Fruit fly (Drosophila melanogaster): ENCODE measurements around the gene CG4860.
A peak's percentile ranks its signal among the peaks of the same experiment; 100 is the strongest.

The CG4860 gene

dm6 chr3R:12222093-12222492 is 829 bp upstream of the CG4860 start, which contains the start of gene Rsbp15 (continued):
- TF ChIP-seq dmrt99B (tag; optimal IDR thresholded peaks at IDR 0.05) (no peak), chm (GFP tag; IDR thresholded peaks at IDR 0.05) (0 out of 2 replicates have a peak, but pooled peaks have one; percentile 13), nerfin-1 (tag; optimal IDR thresholded peaks at IDR 0.05) (no peak), CG12236 (GFP tag; optimal IDR thresholded peaks at IDR 0.05) (no peak), ken (GFP tag; IDR thresholded peaks at IDR 0.05) (0 out of 3 replicates have a peak, but pooled peaks have one; percentile 16), Dp (GFP tag; optimal IDR thresholded peaks at IDR 0.05) (peak; percentile 43), CG11247 (GFP tag; IDR thresholded peaks at IDR 0.05) (peak; percentile 8; the same call in 1 of the 2 replicates), Ets97D (GFP tag; optimal IDR thresholded peaks at IDR 0.05) (peak; percentile 1), knrl (GFP tag; IDR thresholded peaks at IDR 0.05; ENCODE audit: partially characterized antibody) (peak; percentile 51; the same call in 2 of the 3 replicates), inv (GFP tag; IDR thresholded peaks at IDR 0.05; ENCODE audit: partially characterized antibody) (peak; percentile 36; the same call in 1 of the 2 replicates), pita (GFP tag; optimal IDR thresholded peaks at IDR 0.05) (peak; percentile 31), CG11456 (GFP tag; IDR thresholded peaks at IDR 0.05) (peak; percentile 30; the same call in 1 of the 3 replicates), amos (GFP tag; IDR thresholded peaks at IDR 0.05; ENCODE audit: partially characterized antibody) (peak; percentile 69), ci (GFP tag; IDR thresholded peaks at IDR 0.05) (0 out of 3 replicates have a peak, but pooled peaks have one; percentile 11), prd (optimal IDR thresholded peaks at IDR 0.05) (peak in 1 of 2 experiments; percentile 87), prd (GFP tag; IDR thresholded peaks at IDR 0.05) (no peak), CG13287 (GFP tag; IDR thresholded peaks at IDR 0.05; ENCODE audit: partially characterized antibody) (peak; percentile 7; the same call in 1 of the 2 replicates), pnt (GFP tag; optimal IDR thresholded peaks at IDR 0.05) (peak; percentile 11), CG13424 (tag; optimal IDR thresholded peaks at IDR 0.05) (no peak), CG42726 (GFP tag; IDR thresholded peaks at IDR 0.05; ENCODE audit: partially characterized antibody) (0 out of 2 replicates have a peak, but pooled peaks have one; percentile 48), Dip2 (GFP tag; IDR thresholded peaks at IDR 0.05) (peak; percentile 97), sisA (GFP tag; IDR thresholded peaks at IDR 0.05) (0 out of 2 replicates have a peak, but pooled peaks have one; percentile 18), HmgD (GFP tag; optimal IDR thresholded peaks at IDR 0.05) (peak; percentile 23), Awh (GFP tag; IDR thresholded peaks at IDR 0.05) (no peak), CG16813 (GFP tag; IDR thresholded peaks at IDR 0.05; ENCODE audit: partially characterized antibody) (peak; percentile 47; the same call in 2 of the 3 replicates), stwl (tag; optimal IDR thresholded peaks at IDR 0.05) (peak; percentile 38), Atf-2 (GFP tag; optimal IDR thresholded peaks at IDR 0.05) (no peak), CG32532 (GFP tag; IDR thresholded peaks at IDR 0.05) (peak; percentile 6; the same call in 1 of the 2 replicates), vnd (GFP tag; IDR thresholded peaks at IDR 0.05; ENCODE audit: partially characterized antibody) (0 out of 3 replicates have a peak, but pooled peaks have one; percentile 15), CG6272 (GFP tag; IDR thresholded peaks at IDR 0.05) (peak; percentile 33; the same call in 1 of the 2 replicates), Ets65A (GFP tag) (peak; percentile 86), CG7372 (GFP tag; IDR thresholded peaks at IDR 0.05) (no peak), Ptx1 (GFP tag; IDR thresholded peaks at IDR 0.05) (peak; percentile 35; the same call in 1 of the 2 replicates), chif (GFP tag; optimal IDR thresholded peaks at IDR 0.05) (peak in 1 of 2 experiments; percentile 15), phol (tag; optimal IDR thresholded peaks at IDR 0.05) (peak; percentile 13), Bgb (GFP tag; IDR thresholded peaks at IDR 0.05; ENCODE audit: partially characterized antibody) (peak; percentile 72), zen (tag; optimal IDR thresholded peaks at IDR 0.05) (no peak), CG9932 (GFP tag; IDR thresholded peaks at IDR 0.05) (peak; percentile 47), CG2199 (GFP tag; IDR thresholded peaks at IDR 0.05) (peak; percentile 65; the same call in 2 of the 3 replicates)

- TF ChIP-seq emc (GFP tag; optimal IDR thresholded peaks at IDR 0.05) (no peak), odd (GFP tag; optimal IDR thresholded peaks at IDR 0.05) (no peak), gro (GFP tag; optimal IDR thresholded peaks at IDR 0.05) (no peak), exex (tag; optimal IDR thresholded peaks at IDR 0.05) (no peak), vvl (GFP tag; IDR thresholded peaks at IDR 0.05) (no peak), CG4730 (GFP tag; IDR thresholded peaks at IDR 0.05) (no peak), CG34224 (GFP tag; IDR thresholded peaks at IDR 0.05; ENCODE audit: partially characterized antibody) (peak; percentile 79), sens (GFP tag) (peak; percentile 13), Med (GFP tag) (no peak), sima (GFP tag; optimal IDR thresholded peaks at IDR 0.05) (no peak), Doc3 (GFP tag; IDR thresholded peaks at IDR 0.05; ENCODE audit: partially characterized antibody) (peak; percentile 75), crp (GFP tag; optimal IDR thresholded peaks at IDR 0.05) (peak in 1 of 2 experiments; percentile 77), klu (GFP tag; IDR thresholded peaks at IDR 0.05) (no peak), inv (GFP tag; IDR thresholded peaks at IDR 0.05; ENCODE audit: partially characterized antibody) (peak; percentile 39)
Measured at dm6 chr3R:12219497-12219896, 1.8 kb downstream of the CG4860 start, which contains the start of gene Cog1. Gene Cog1 (minus strand): TSS chr3R:12219686.

All from whole organism, embryonic.